Fruit fly (Drosophila melanogaster): Measurements from ENCODE around the gene CG5781.

DNA sequence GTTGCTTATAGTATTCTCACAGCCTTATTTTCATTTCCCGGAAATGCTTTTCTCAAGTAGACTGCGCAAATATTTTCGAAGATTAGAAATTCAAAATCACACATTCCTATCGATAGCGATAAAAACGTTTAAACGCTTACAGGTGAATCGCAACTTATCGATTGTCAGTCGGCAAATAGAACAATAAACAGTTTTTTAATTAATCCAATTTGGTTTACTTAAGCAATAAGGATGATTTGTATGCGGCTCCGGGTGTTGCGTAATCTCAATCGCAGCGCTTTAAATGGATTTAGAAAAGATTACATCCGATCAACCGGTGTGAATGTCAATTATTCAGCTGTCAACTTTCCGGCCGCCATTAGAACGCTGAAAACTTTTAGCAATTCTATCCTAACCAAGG lies 10.4 kb upstream of the CG5781 start, which contains the start of the genes CG6180 and CG15484:
- TF ChIP-seq CTCF (optimal IDR thresholded peaks at IDR 0.05) (no peak), CG8478 (optimal IDR thresholded peaks at IDR 0.05) (no peak)
